Fruit fly (Drosophila melanogaster) whole organism, wandering third instar larva: Measurements from ENCODE around the gene Bem46.
A peak's percentile ranks its signal among the peaks of the same experiment; 100 is the strongest.

ENCODE experiments used
- Abd-B ChIP-seq: fragments of >200 bp; optimal IDR thresholded peaks from 2 replicates; lab custom pipeline; 2017; ENCODE audit warnings: missing biosample characterization, missing genetic modification characterization
- Hr78 ChIP-seq: fragments of >200 bp; optimal IDR thresholded peaks from 2 replicates; lab custom pipeline; 2017; ENCODE audit warnings: missing biosample characterization, missing genetic modification characterization
- Sp1 ChIP-seq: fragments of 200-800 bp; sonication (Bioruptor generic); optimal IDR thresholded peaks from 3 replicates; lab custom pipeline; 2019; ENCODE audit warnings: missing biosample characterization, mild to moderate bottlenecking, missing genetic modification characterization, moderate library complexity
- Vsx2 ChIP-seq: fragments of 200-300, 225-300 bp; sonication (Bioruptor generic); optimal IDR thresholded peaks from 2 replicates; lab custom pipeline; 2018; ENCODE audit warnings: missing biosample characterization, missing genetic modification characterization; ENCODE audit not compliant: partially characterized antibody
- dl ChIP-seq, 2 experiments: fragments of 175-275, 200-275 bp in 1 of 2; fragments of 200-275 bp in 1 of 2; sonication (Bioruptor generic); optimal IDR thresholded peaks; lab custom pipeline; 2018; ENCODE audit warnings: mild to moderate bottlenecking in 2 of 2, missing biosample characterization in 2 of 2, missing genetic modification characterization in 2 of 2, moderate library complexity in 2 of 2; ENCODE audit not compliant: partially characterized antibody in 2 of 2, insufficient read depth in 1 of 2
- h ChIP-seq: fragments of 200-800 bp; sonication (Bioruptor generic); optimal IDR thresholded peaks from 3 replicates; lab custom pipeline; 2016; ENCODE audit warnings: missing biosample characterization, mild to moderate bottlenecking, missing genetic modification characterization
- lola ChIP-seq: fragments of >200 bp; optimal IDR thresholded peaks from 2 replicates; lab custom pipeline; 2017; ENCODE audit warnings: missing biosample characterization, missing genetic modification characterization
- pan ChIP-seq: fragments of >200 bp; optimal IDR thresholded peaks from 2 replicates; lab custom pipeline; 2017
- psq ChIP-seq: fragments of 200-800 bp; sonication (Bioruptor generic); optimal IDR thresholded peaks from 3 replicates; lab custom pipeline; 2017; ENCODE audit warnings: missing biosample characterization, mild to moderate bottlenecking, missing genetic modification characterization, moderate library complexity
- rgr ChIP-seq: fragments of 200-800 bp; sonication (Bioruptor generic); optimal IDR thresholded peaks from 3 replicates; lab custom pipeline; 2016; ENCODE audit warnings: missing biosample characterization, mild to moderate bottlenecking, missing genetic modification characterization
- sage ChIP-seq: fragments of 200-800 bp; sonication (Bioruptor generic); optimal IDR thresholded peaks from 2 replicates; lab custom pipeline; 2016; ENCODE audit warnings: missing biosample characterization, mild to moderate bottlenecking, missing genetic modification characterization

dm6 chr2L:2976829-2977228 is 11.1 kb upstream of the Bem46 start, which contains the start of the genes CG9641 and CG3165:
- TF ChIP-seq dl (GFP tag; optimal IDR thresholded peaks at IDR 0.05; lab: Kevin White, UChicago; ENCODE audit: insufficient read depth in 1 of 2, partially characterized antibody in 2 of 2) (no peak), sage (no peak), psq (peak; percentile 79), lola (GFP tag; lab: Kevin White, UChicago) (no peak), Sp1 (GFP tag; lab: Kevin White, UChicago) (peak; percentile 85), rgr (GFP tag; lab: Kevin White, UChicago) (no peak), Vsx2 (GFP tag; lab: Kevin White, UChicago) (no peak), h (GFP tag; lab: Kevin White, UChicago) (no peak), pan (lab: Kevin White, UChicago) (no peak), Abd-B (no peak), Hr78 (no peak)
